Fruit fly (Drosophila melanogaster) ovary, adult (tissue): Measurements from ENCODE around the gene mIF2.

Source experiments
- CG17801 ChIP-seq: fragments of 200-800 bp; optimal IDR thresholded peaks from 2 replicates; lab custom pipeline; 2019; ENCODE audit warnings: missing biosample characterization, mild to moderate bottlenecking, missing genetic modification characterization, moderate library complexity; ENCODE audit not compliant: partially characterized antibody

mIF2 gene

DNA sequence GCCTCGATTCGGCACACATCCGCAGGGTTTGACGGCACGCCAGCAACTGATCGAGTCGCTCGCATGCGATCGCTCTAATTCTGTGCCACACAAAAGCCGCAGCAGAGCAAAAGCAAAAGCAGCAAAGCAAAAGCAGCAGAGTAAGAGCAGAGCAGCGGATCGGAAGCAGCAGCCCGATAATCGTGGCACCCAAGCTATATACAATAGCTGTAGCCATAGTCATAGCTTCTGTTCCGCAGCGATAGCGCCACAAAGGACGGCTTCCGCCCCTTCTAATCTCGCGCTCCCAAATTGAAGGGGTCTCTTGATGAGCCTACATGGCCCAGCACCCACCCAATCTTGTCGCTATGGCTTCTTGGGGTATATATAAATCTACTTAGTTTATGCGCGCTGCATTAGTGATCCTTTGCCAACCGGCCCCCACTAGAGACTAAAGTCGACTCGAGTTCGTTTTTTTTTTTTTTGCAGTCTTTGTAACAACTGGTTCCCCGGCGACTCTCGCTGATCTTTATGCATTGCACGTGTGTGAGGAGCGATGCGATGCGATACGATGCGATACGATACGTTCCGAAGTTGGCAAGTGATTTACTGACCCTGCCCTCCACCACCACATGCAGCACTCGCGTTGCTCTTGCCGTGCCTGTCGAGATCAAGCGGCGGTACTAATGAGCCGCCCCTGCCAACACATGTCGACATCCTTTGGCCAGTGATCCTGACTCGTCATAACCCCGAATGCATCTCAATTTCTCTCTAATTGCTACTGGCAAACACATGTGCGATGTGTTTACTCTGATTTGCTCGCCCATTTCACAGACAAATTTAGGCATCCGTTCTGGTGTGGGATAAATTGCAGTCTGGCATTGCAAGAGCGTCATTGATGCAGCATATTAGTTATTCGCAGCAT lies 4.1 kb downstream of the mIF2 start, which contains the start of gene Ppn:
Ppn (minus strand) TSS at position 51 of the 904 bp plus-strand sequence.
- no peak for TF ChIP-seq CG17801 (GFP tag; lab: Kevin White, UChicago)

DNA sequence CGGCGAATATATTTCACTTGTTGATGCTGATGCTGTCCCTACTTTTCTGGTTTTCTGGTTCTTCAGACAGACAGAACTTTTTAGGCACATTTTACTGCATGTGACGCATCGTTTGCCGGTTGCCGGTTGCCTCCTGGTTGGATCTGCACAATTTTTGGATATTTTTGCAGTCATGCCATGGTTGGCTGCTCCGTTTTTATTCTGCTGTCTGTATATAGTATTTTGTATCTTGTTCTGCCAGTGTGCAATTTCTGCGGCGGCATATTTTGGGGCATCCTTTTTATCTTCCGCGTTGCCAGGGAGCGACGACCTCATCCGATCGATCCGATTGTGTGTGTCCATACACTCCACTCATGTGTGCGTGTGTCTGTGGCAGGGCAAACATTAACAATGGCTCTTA lies 7.8 kb downstream of the mIF2 start:
- TF ChIP-seq CG17801 (GFP tag; lab: Kevin White, UChicago), result no peak

DNA sequence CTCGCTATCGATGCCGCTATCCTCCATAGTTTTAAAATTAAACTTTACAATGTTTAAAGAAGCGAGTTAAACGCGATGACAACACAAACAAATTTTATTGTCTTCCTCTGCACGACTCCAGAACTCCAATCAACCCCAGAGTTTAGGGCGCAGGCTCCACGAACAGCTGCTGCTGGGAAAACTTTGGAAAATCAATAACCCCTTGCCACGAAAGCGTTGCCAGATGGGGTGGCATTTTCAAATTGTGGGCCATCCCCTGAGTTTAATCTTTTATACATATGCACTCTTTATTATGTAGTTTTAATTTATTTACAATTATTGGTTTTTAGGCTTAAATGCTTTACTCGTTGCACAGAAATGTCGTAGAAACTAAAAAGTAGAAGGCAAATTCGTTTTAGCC lies 24.2 kb downstream of the mIF2 start, which contains the start of gene CG31051:
CG31051 (minus strand) TSS at position 115 of the 400 bp plus-strand sequence.
- TF ChIP-seq CG17801 (GFP tag; lab: Kevin White, UChicago), result no peak
